Fruit fly (Drosophila melanogaster) S2 (cell line): ENCODE measurements around the gene CG3651.

Experiments
- CG8478 ChIP-seq: fragments of >200 bp; optimal IDR thresholded peaks from 2 replicates; lab custom pipeline; 2018
- CTCF ChIP-seq, 2 experiments: fragments of >200 bp; optimal IDR thresholded peaks; 2 replicates each; lab custom pipeline; 2018

DNA sequence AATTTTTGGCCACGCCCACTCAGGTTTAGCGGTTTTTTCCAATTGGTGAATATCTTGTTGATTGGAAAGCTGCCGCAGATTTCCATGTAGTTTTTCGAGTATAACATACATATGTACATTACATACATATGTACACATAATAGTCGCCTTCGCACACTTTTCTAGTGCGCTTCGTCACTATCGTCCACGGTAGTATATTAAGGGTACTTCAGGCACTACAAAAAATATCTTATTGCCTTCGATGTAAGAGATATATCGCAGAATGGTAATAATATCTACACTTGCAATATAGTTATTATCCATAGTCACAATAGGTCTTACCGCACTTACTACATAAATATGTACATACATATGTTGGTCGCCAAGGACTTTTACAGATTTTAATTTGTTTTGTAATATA, 11.8 kb downstream of the CG3651 start:
- TF ChIP-seq CG8478 (lab: Kevin White, UChicago): no peak
- TF ChIP-seq CTCF (optimal IDR thresholded peaks at IDR 0.05; lab: Kevin White, UChicago): no peak
